Worm (Caenorhabditis elegans) whole organism, midembryonic: ENCODE results near the gene hcf-1.

Experiments
- T22C8.4 ChIP-seq: fragments of 200-800 bp; sonication (Bioruptor generic); IDR thresholded peaks from 2 replicates; pipeline ENCODE4 v1.3.6; 2022; ENCODE audit warnings: missing genetic modification characterization, missing compliant biosample characterization
- cog-1 ChIP-seq: sonication (generic microtip); optimal IDR thresholded peaks from 2 replicates; lab custom pipeline; 2016; ENCODE audit warnings: missing genetic modification characterization, missing compliant biosample characterization
- flt-1 ChIP-seq: fragments of 200-800 bp; sonication (Bioruptor generic); IDR thresholded peaks from 2 replicates; pipeline ENCODE4 v1.3.6; 2022; ENCODE audit warnings: missing genetic modification characterization, missing compliant biosample characterization
- klf-2 ChIP-seq: fragments of 200-800 bp; sonication (Bioruptor generic); conservative IDR thresholded peaks from 2 replicates; pipeline ENCODE4 v1.3.6; 2022; ENCODE audit warnings: missing genetic modification reagents, missing genetic modification characterization, missing compliant biosample characterization
- med-1 ChIP-seq: sonication (generic microtip); optimal IDR thresholded peaks from 2 replicates; lab custom pipeline; 2017; ENCODE audit warnings: missing genetic modification characterization, mild to moderate bottlenecking, missing compliant biosample characterization, antibody characterized with exemption, missing genetic modification reagents; ENCODE audit not compliant: insufficient read depth
- ref-1 ChIP-seq: fragments of 200-800 bp; sonication (Bioruptor generic); conservative IDR thresholded peaks from 2 replicates; pipeline ENCODE4 v1.3.6; 2022; ENCODE audit warnings: missing genetic modification reagents, missing genetic modification characterization, missing compliant biosample characterization
- tab-1 ChIP-seq: fragments of 200-800 bp; sonication (Bioruptor generic); IDR thresholded peaks from 2 replicates; pipeline ENCODE4 v1.3.6; 2022; ENCODE audit warnings: missing genetic modification characterization, missing compliant biosample characterization
- ztf-23 ChIP-seq: fragments of 200-800 bp; sonication (Bioruptor generic); IDR thresholded peaks from 2 replicates; pipeline ENCODE4 v1.3.6; 2022; ENCODE audit warnings: missing genetic modification reagents, missing genetic modification characterization, missing compliant biosample characterization
- ztf-29 ChIP-seq: fragments of 200-800 bp; sonication (Bioruptor generic); IDR thresholded peaks from 2 replicates; pipeline ENCODE4 v1.3.6; 2022; ENCODE audit warnings: missing genetic modification reagents, missing genetic modification characterization, missing compliant biosample characterization

hcf-1 gene

DNA sequence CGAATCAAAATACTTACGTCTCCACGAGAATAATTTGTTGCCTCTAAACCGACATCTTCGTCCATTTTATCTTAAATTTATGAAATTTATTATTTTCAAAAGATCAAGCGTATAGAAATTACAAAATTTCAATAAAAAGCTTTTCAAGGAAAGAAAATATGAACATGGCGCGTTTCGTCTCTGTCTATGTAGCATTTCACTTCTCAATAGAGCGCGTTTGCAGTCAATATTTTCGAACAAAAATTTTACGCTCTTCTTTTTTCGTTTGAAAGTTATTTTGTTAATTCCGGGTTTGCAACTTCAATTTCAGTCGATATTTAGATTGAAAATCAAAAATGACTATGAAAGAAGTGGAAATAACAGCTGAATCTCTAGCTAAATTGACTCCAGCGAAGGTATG lies at the start of gene hcf-1, which contains the start of gene swd-2.2:
TSS of gene hcf-1 (minus strand) at position 70 of the 400 bp plus-strand sequence.
TSS of gene swd-2.2 (plus strand) at position 206 of the 400 bp plus-strand sequence.
- TF ChIP-seq klf-2 (no peak), med-1 (no peak), ztf-23 (GFP tag; lab: Robert Waterston, UW) (no peak), ztf-29 (GFP tag; lab: Robert Waterston, UW) (no peak), tab-1 (GFP tag; lab: Robert Waterston, UW) (no peak), T22C8.4 (no peak), flt-1 (GFP tag; lab: Robert Waterston, UW) (no peak), ref-1 (GFP tag; lab: Robert Waterston, UW) (no peak)

DNA sequence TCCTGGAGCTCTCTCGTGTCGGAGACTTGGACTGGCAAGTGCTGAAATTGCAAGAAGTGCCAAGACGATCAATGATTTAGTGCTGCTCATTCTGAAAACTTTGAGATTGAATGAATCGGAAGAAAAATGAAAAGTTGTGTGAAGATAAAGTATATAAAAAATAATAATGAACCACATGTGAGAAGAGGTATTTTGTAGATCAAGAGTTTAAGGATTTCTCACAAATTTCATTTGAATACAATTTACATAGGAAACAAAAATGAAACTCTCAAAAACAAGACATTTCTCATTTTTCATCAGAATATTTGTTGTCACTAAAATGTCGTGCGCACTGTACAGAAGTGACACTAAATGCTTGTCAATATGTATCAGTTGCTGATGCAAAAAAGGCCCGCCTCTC lies 48.4 kb upstream of the hcf-1 start, which contains the start of gene T14A8.2:
TSS of gene T14A8.2 (minus strand) at position 101 of the 400 bp plus-strand sequence.
- TF ChIP-seq flt-1 (GFP tag; lab: Robert Waterston, UW) = no peak
- TF ChIP-seq ztf-23 (GFP tag; lab: Robert Waterston, UW) = no peak
- TF ChIP-seq cog-1 (tag; lab: Kevin White, UChicago) = no peak
- no peak for TF ChIP-seq klf-2
- TF ChIP-seq T22C8.4 = no peak
- TF ChIP-seq tab-1 (GFP tag; lab: Robert Waterston, UW) = no peak
- TF ChIP-seq ref-1 (GFP tag; lab: Robert Waterston, UW) = no peak
- TF ChIP-seq ztf-29 (GFP tag; lab: Robert Waterston, UW) = no peak
- no peak for TF ChIP-seq med-1

DNA sequence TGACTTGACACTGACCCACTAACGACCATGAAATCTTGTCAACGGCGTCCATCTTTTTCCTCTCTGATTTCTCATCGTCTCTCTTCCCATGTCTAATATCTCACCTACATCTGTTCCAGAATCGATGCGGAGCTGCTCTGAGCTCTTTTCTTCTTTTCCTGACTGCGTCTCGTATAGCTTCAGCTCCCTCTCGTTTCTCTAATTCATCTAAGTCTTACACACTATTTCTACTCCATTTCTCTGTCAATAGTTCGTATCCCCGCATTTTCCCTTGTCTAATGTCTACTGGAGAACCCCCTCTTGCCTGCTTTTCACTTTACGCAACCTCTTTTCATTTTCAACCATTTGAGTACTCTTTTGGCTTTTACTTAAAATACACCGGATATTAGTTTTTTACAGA lies 43.8 kb upstream of the hcf-1 start, which contains the start of gene ric-3:
TSS of gene ric-3 (plus strand) at position 400 of the 400 bp plus-strand sequence.
- TF ChIP-seq cog-1 (tag; lab: Kevin White, UChicago) (peak; percentile 60), T22C8.4 (no peak)

DNA sequence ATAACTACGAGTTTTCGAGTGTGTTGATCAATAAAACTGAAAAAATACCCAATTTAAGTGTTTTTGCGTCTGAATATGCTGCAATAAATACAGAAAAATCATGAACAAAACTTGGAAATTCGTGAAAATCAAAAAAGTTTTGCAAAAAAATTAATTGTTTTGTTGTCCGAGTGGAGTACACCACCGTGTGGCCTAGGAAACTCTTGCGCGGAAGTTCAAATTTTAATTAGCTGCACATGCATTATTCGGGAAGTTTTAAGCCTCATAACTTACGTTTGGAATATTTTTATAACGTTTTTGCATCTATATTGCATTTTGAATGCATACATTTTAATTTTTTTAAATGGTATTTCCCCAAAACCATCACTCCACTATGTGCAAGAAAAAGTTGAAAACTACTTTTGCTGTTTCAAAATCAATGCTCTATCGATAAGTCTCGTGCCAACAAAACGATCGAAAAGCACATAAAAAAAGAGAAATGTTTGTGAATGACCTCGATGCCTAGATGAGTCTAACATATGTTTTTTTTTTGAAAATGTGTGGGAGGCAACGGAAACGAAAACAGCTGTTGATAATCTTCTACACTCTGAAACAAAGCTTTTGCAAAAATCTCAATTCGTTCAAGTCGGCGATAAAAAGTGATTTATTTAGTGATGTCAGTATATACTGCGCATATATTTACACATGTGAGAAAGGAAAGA lies 42.5 kb upstream of the hcf-1 start:
- TF ChIP-seq ref-1 (GFP tag; lab: Robert Waterston, UW) (no peak), ztf-23 (GFP tag; lab: Robert Waterston, UW) (no peak), tab-1 (GFP tag; lab: Robert Waterston, UW) (no peak)

DNA sequence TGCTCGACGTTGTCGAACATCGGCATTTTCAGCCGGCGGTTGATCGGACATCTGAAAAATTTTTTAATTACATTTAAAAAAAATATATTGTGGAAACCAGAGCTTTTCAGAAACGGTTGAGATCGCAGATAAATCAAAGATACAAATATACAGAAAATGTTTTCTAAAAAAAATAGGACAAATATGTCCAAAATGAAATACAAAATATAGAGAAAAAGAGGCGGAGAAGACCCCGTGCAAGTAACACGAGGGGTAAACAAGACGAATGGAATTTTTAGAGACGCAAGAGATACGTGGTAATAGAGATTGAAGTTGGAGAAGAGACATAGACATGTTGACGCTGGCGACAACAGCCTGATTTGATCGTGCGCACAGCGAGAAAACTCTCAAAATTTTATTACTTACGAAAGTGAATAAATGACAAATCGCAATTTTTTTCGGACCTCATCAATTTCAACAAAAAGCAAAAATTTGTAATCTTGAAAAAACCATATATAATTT lies 41.7 kb upstream of the hcf-1 start, which contains the start of gene cdgs-1:
TSS of gene cdgs-1 (minus strand) at position 51 of the 501 bp plus-strand sequence.
- TF ChIP-seq ref-1 (GFP tag; lab: Robert Waterston, UW) = no peak
- no peak for TF ChIP-seq klf-2
- no peak for TF ChIP-seq med-1
- TF ChIP-seq T22C8.4 = no peak
- TF ChIP-seq ztf-29 (GFP tag; lab: Robert Waterston, UW) = no peak
- TF ChIP-seq ztf-23 (GFP tag; lab: Robert Waterston, UW) = no peak
- TF ChIP-seq cog-1 (tag; lab: Kevin White, UChicago) = no peak

DNA sequence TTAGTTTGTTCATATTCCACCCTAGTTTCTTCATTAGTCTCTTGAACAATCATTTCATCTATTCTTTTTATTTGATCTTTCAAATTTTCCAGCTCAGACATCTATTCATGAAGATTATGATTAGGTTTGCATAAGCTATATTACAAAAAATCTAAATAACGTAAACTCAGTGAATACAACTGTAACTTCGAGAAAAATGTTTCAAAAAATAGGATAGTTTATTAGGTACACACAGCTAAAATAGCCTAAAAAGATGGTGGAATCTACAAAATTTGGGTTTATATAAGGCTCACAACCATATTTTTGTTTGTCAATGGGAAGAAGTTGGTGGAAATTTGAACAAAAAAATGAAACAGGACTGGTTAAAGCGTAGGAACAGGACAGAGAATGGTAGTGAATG lies 38.6 kb upstream of the hcf-1 start, which contains the start of gene zgpa-1:
TSS of gene zgpa-1 (minus strand) at position 101 of the 400 bp plus-strand sequence.
- TF ChIP-seq ztf-23 (GFP tag; lab: Robert Waterston, UW) (no peak), ref-1 (GFP tag; lab: Robert Waterston, UW) (no peak), tab-1 (GFP tag; lab: Robert Waterston, UW) (no peak), med-1 (no peak)

DNA sequence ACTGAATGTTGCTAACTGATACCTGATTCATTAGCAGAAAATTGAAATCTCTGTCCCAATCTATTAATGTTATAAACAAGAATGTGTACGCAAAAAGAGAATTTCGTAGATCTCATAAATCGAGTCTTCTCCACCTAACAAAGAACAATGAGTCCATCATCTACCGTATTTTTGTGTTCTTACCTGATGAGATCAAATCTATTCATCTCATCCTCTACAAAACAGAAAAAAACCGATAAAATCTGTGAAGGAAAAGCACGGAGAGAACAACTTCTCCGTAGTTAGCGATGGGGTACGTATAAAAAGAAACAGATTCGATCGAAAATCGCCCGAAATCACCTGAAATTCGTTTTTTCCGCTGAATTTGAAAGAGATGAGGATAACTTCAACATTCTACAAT lies 34.5 kb upstream of the hcf-1 start, which contains the start of gene C33H5.1:
TSS of gene C33H5.1 (plus strand) at position 330 of the 400 bp plus-strand sequence.
- TF ChIP-seq flt-1 (GFP tag; lab: Robert Waterston, UW) = no peak
- no peak for TF ChIP-seq ztf-29 (GFP tag; lab: Robert Waterston, UW)
- no peak for TF ChIP-seq ztf-23 (GFP tag; lab: Robert Waterston, UW)
- TF ChIP-seq med-1 = no peak
- no peak for TF ChIP-seq ref-1 (GFP tag; lab: Robert Waterston, UW)
- no peak for TF ChIP-seq tab-1 (GFP tag; lab: Robert Waterston, UW)
- no peak for TF ChIP-seq cog-1 (tag; lab: Kevin White, UChicago)
- no peak for TF ChIP-seq klf-2
- TF ChIP-seq T22C8.4 = no peak

DNA sequence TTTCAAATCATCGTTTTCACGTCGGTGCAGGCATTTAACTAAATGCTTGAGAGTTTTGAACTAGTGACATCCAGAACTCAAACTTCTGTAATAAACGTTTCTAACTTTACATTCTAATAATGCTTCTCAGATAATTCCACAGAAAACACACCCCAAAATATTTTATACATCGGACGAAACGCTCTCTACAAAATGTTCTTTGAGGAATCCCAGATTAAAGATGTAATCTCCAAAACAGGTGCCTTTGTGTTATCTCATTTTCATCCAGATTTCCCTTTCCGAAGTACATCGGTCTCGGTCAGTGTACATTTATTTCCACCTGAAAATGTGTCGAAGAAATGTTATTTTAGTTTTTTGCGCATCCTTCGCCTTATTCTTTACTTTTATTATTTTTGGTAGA lies 30.7 kb upstream of the hcf-1 start, which contains the start of gene C33H5.2:
TSS of gene C33H5.2 (plus strand) at position 301 of the 400 bp plus-strand sequence.
- TF ChIP-seq med-1 (no peak), flt-1 (GFP tag; lab: Robert Waterston, UW) (no peak), klf-2 (no peak), tab-1 (GFP tag; lab: Robert Waterston, UW) (no peak), cog-1 (tag; lab: Kevin White, UChicago) (no peak), ref-1 (GFP tag; lab: Robert Waterston, UW) (no peak)

DNA sequence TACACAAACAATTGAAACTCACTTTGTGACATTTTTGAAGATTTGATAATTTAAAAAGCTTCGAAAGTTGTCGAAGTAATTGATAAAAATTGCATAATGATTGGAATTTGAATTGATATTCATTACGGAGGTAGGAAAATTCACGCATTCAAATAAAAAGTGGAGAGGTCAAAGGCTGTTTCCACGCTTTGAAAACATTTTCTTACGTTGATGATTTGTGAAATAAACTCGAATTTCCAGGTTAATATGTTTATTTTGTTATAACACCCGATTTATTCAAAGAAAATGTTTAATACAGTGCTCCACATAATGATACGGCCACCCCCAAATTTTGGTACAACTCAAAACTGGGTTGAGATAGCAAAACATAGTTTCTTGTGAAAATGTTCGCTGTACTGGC lies 29.2 kb upstream of the hcf-1 start, which contains the start of gene C33H5.16:
TSS of gene C33H5.16 (minus strand) at position 101 of the 400 bp plus-strand sequence.
- TF ChIP-seq flt-1 (GFP tag; lab: Robert Waterston, UW) (no peak), cog-1 (tag; lab: Kevin White, UChicago) (no peak), tab-1 (GFP tag; lab: Robert Waterston, UW) (no peak), ztf-23 (GFP tag; lab: Robert Waterston, UW) (no peak), med-1 (no peak), ztf-29 (GFP tag; lab: Robert Waterston, UW) (no peak), T22C8.4 (no peak), klf-2 (no peak)

DNA sequence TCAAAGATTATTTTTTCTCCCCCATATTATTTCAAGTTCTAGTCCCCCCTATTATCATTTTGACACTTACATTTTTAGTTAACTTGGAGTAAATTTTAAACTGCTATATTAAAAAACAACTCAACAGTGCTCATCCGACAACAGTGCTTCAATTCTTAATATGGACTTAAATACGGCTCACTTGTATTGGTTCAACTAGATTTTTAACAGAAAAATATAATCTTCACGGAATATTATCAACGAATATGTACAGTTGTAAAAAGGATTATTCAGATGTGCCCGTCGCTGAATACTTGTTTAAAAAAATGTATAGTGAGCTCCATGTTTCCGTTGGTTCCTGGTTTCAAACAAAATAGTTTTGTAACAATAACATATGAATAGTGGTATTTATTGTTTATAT lies 26.3 kb upstream of the hcf-1 start:
- TF ChIP-seq T22C8.4 = no peak
- TF ChIP-seq ref-1 (GFP tag; lab: Robert Waterston, UW) = no peak
- TF ChIP-seq ztf-29 (GFP tag; lab: Robert Waterston, UW) = no peak
